Worm (Caenorhabditis elegans): ENCODE measurements around the gene F18A11.5.
A peak's percentile ranks its signal among the peaks of the same experiment; 100 is the strongest.

ce11 chrII:12965138-12965537 is 48.9 kb downstream of the F18A11.5 start:
- TF ChIP-seq sptf-1 (tag; optimal IDR thresholded peaks at IDR 0.05) (no peak), nhr-28 (tag; optimal IDR thresholded peaks at IDR 0.05) (no peak), bed-3 (GFP tag; optimal IDR thresholded peaks at IDR 0.05) (no peak), unc-120 (tag; optimal IDR thresholded peaks at IDR 0.05; ENCODE audit: poor library complexity, severe bottlenecking) (no peak), unc-62 (GFP tag; optimal IDR thresholded peaks at IDR 0.05) (no peak), ceh-83 (GFP tag; optimal IDR thresholded peaks at IDR 0.05) (no peak), elt-1 (tag; optimal IDR thresholded peaks at IDR 0.05; ENCODE audit: borderline replicate concordance, insufficient read depth) (peak; percentile 90), pha-4 (tag; optimal IDR thresholded peaks at IDR 0.05) (no peak)

Measured in whole organism, mixed stage, embryonic.